Fruit fly (Drosophila melanogaster) whole organism, embryonic: ENCODE measurements around the gene CG8312.
A peak's percentile ranks its signal among the peaks of the same experiment; 100 is the strongest.

Experiments
- Atf-2 ChIP-seq: fragments of 200-800 bp; sonication (Bioruptor generic); optimal IDR thresholded peaks from 2 replicates; lab custom pipeline; 2016; ENCODE audit warnings: missing biosample characterization, missing genetic modification characterization
- Blimp-1 ChIP-seq: fragments of 200-800 bp; sonication (Bioruptor generic); optimal IDR thresholded peaks from 3 replicates; lab custom pipeline; 2018; ENCODE audit warnings: missing biosample characterization, missing genetic modification characterization, mild to moderate bottlenecking, moderate library complexity, missing genetic modification reagents
- CG1024 ChIP-seq: fragments of 200-800 bp; sonication (Bioruptor generic); IDR thresholded peaks from 2 replicates; pipeline ENCODE4 v1.3.6; 2022; ENCODE audit warnings: missing biosample characterization, missing genetic modification characterization
- CG10543 ChIP-seq: fragments of 200-800 bp; sonication (Bioruptor generic); optimal IDR thresholded peaks from 3 replicates; lab custom pipeline; 2017; ENCODE audit warnings: missing biosample characterization, mild to moderate bottlenecking, missing genetic modification characterization, moderate library complexity
- CG13287 ChIP-seq: fragments of 200-800 bp; sonication (Bioruptor generic); IDR thresholded peaks from 2 replicates; pipeline ENCODE4 v1.3.6; 2022; ENCODE audit warnings: missing biosample characterization, missing genetic modification characterization; ENCODE audit not compliant: partially characterized antibody
- CG15269 ChIP-seq: fragments of 200-800 bp; sonication (Bioruptor generic); optimal IDR thresholded peaks from 2 replicates; lab custom pipeline; 2018; ENCODE audit warnings: missing biosample characterization, mild to moderate bottlenecking, missing genetic modification characterization, moderate library complexity
- CG1529 ChIP-seq: fragments of 200-800 bp; sonication (Bioruptor generic); optimal IDR thresholded peaks from 3 replicates; lab custom pipeline; 2018; ENCODE audit warnings: missing biosample characterization, missing genetic modification characterization
- CG16815 ChIP-seq: fragments of 200-800 bp; sonication (Bioruptor generic); optimal IDR thresholded peaks from 3 replicates; lab custom pipeline; 2017; ENCODE audit warnings: missing biosample characterization, mild to moderate bottlenecking, missing genetic modification characterization
- CG17802 ChIP-seq: fragments of 200-800 bp; sonication (Bioruptor generic); optimal IDR thresholded peaks from 2 replicates; lab custom pipeline; 2018; ENCODE audit warnings: missing biosample characterization, mild to moderate bottlenecking, missing genetic modification characterization, moderate library complexity
- CG17829 ChIP-seq: fragments of 200-800 bp; optimal IDR thresholded peaks from 2 replicates; lab custom pipeline; 2019; ENCODE audit warnings: missing biosample characterization, mild to moderate bottlenecking, missing genetic modification characterization, moderate library complexity
- CG2116 ChIP-seq: fragments of 200-800 bp; sonication (Bioruptor generic); optimal IDR thresholded peaks from 3 replicates; lab custom pipeline; 2018; ENCODE audit warnings: missing biosample characterization, mild to moderate bottlenecking, missing genetic modification characterization
- CG2199 ChIP-seq: fragments of 200-800 bp; sonication (Bioruptor generic); IDR thresholded peaks from 3 replicates; pipeline ENCODE4 v1.3.6; 2022; ENCODE audit warnings: missing biosample characterization, missing genetic modification characterization
- CG30020 ChIP-seq: fragments of 200-800 bp; optimal IDR thresholded peaks from 2 replicates; lab custom pipeline; 2019; ENCODE audit warnings: missing biosample characterization, mild to moderate bottlenecking, missing genetic modification characterization, moderate library complexity
- CG31441 ChIP-seq: fragments of 200-800 bp; sonication (Bioruptor generic); IDR thresholded peaks from 2 replicates; pipeline ENCODE4 v1.3.6; 2022; ENCODE audit warnings: missing biosample characterization, missing genetic modification characterization
- CG32767 ChIP-seq: fragments of 200-800 bp; sonication (Bioruptor generic); IDR thresholded peaks from 2 replicates; pipeline ENCODE4 v1.3.6; 2022; ENCODE audit warnings: missing biosample characterization, missing genetic modification characterization
- CG3407 ChIP-seq: fragments of 200-800 bp; sonication (Bioruptor generic); optimal IDR thresholded peaks from 2 replicates; lab custom pipeline; 2018; ENCODE audit warnings: missing biosample characterization, mild to moderate bottlenecking, missing genetic modification characterization
- CG43689 ChIP-seq: fragments of 200-800 bp; sonication (Bioruptor generic); IDR thresholded peaks from 2 replicates; pipeline ENCODE4 v1.3.6; 2022; ENCODE audit warnings: missing biosample characterization, missing genetic modification characterization
- CG5953 ChIP-seq: fragments of 200-800 bp; sonication (Bioruptor generic); IDR thresholded peaks from 2 replicates; pipeline ENCODE4 v1.3.6; 2022; ENCODE audit warnings: missing biosample characterization, missing genetic modification characterization
- CG6254 ChIP-seq: fragments of 200-800 bp; sonication (Bioruptor generic); optimal IDR thresholded peaks from 3 replicates; lab custom pipeline; 2017; ENCODE audit warnings: mild to moderate bottlenecking, missing biosample characterization, missing genetic modification reagents, missing genetic modification characterization
- CG6654 ChIP-seq: fragments of 200-800 bp; sonication (Bioruptor generic); optimal IDR thresholded peaks from 2 replicates; lab custom pipeline; 2017; ENCODE audit warnings: missing biosample characterization, mild to moderate bottlenecking, missing genetic modification characterization
- CTCF ChIP-seq: fragments of 200-800 bp; sonication (Bioruptor generic); optimal IDR thresholded peaks from 2 replicates; lab custom pipeline; 2017; ENCODE audit warnings: missing biosample characterization, mild to moderate bottlenecking, missing genetic modification characterization, moderate library complexity
- Camta ChIP-seq: fragments of 200-800 bp; sonication (Bioruptor generic); optimal IDR thresholded peaks from 2 replicates; lab custom pipeline; 2016; ENCODE audit warnings: missing biosample characterization, missing genetic modification characterization
- Dp ChIP-seq: fragments of 200-800 bp; sonication (Bioruptor generic); optimal IDR thresholded peaks from 2 replicates; lab custom pipeline; 2018; ENCODE audit warnings: missing biosample characterization, mild to moderate bottlenecking, missing genetic modification characterization, moderate library complexity
- ERR ChIP-seq: fragments of 200-800 bp; sonication (Bioruptor generic); optimal IDR thresholded peaks from 2 replicates; lab custom pipeline; 2016; ENCODE audit warnings: missing biosample characterization, missing genetic modification characterization
- Med ChIP-seq: fragments of 200-800 bp; sonication (Bioruptor generic); peaks from one replicate; lab custom pipeline; 2016; ENCODE audit warnings: missing biosample characterization, missing genetic modification characterization, mild to moderate bottlenecking, inconsistent platforms, moderate library complexity
- Sin3A ChIP-seq: fragments of >200 bp; optimal IDR thresholded peaks from 2 replicates; lab custom pipeline; 2018
- Sox102F ChIP-seq: fragments of 200-800 bp; sonication (Bioruptor generic); optimal IDR thresholded peaks from 2 replicates; lab custom pipeline; 2018; ENCODE audit warnings: missing biosample characterization, mild to moderate bottlenecking, missing genetic modification characterization, moderate library complexity
- Vsx1 ChIP-seq: fragments of 200-800 bp; sonication (Bioruptor generic); optimal IDR thresholded peaks from 2 replicates; lab custom pipeline; 2017; ENCODE audit warnings: missing biosample characterization, mild to moderate bottlenecking, missing genetic modification characterization, missing genetic modification reagents
- aop ChIP-seq: fragments of 200-800 bp; sonication (Bioruptor generic); IDR thresholded peaks from 2 replicates; pipeline ENCODE4 v1.3.6; 2022; ENCODE audit warnings: missing biosample characterization, missing genetic modification characterization
- ato ChIP-seq: fragments of 200-800 bp; sonication (Bioruptor generic); IDR thresholded peaks from 2 replicates; pipeline ENCODE4 v1.3.6; 2022; ENCODE audit warnings: missing biosample characterization, missing genetic modification characterization; ENCODE audit not compliant: partially characterized antibody
- bbx ChIP-seq: fragments of 200-800 bp; sonication (Bioruptor generic); IDR thresholded peaks from 2 replicates; pipeline ENCODE4 v1.3.6; 2022; ENCODE audit warnings: missing biosample characterization, missing genetic modification characterization; ENCODE audit not compliant: partially characterized antibody
- chinmo ChIP-seq: fragments of 200-800 bp; sonication (Bioruptor generic); IDR thresholded peaks from 4 replicates; pipeline ENCODE4 v1.3.6; 2022; ENCODE audit warnings: missing biosample characterization, missing genetic modification characterization; ENCODE audit not compliant: partially characterized antibody
- crc ChIP-seq: fragments of 200-800 bp; sonication (Bioruptor generic); optimal IDR thresholded peaks from 2 replicates; lab custom pipeline; 2016; ENCODE audit warnings: missing biosample characterization, missing genetic modification characterization
- dimm ChIP-seq: fragments of 200-800 bp; sonication (Bioruptor generic); IDR thresholded peaks from 2 replicates; pipeline ENCODE4 v1.3.6; 2022; ENCODE audit warnings: missing biosample characterization, missing genetic modification characterization
- dmrt99B ChIP-seq: fragments of 200-800 bp; sonication (Bioruptor generic); optimal IDR thresholded peaks from 2 replicates; lab custom pipeline; 2018; ENCODE audit warnings: missing biosample characterization, mild to moderate bottlenecking, missing genetic modification characterization, moderate library complexity
- ems ChIP-seq: fragments of 200-800 bp; sonication (Bioruptor generic); optimal IDR thresholded peaks from 3 replicates; lab custom pipeline; 2016; ENCODE audit warnings: missing biosample characterization, missing genetic modification characterization
- gro ChIP-seq: fragments of 200-800 bp; sonication (Bioruptor generic); optimal IDR thresholded peaks from 2 replicates; lab custom pipeline; 2016; ENCODE audit warnings: missing biosample characterization, missing genetic modification characterization
- ham ChIP-seq: fragments of 200-800 bp; sonication (Bioruptor generic); IDR thresholded peaks from 2 replicates; pipeline ENCODE4 v1.3.6; 2022; ENCODE audit warnings: missing biosample characterization, missing genetic modification characterization
- lola ChIP-seq, 3 experiments: fragments of >200 bp in 2 of 3; fragments of 200-800 bp in 1 of 3; sonication (Bioruptor generic) in 1 of 3; optimal IDR thresholded peaks; 2 replicates each; lab custom pipeline; 2017 to 2019; ENCODE audit warnings: missing biosample characterization in 3 of 3, missing genetic modification characterization in 3 of 3, mild to moderate bottlenecking in 1 of 3, moderate library complexity in 1 of 3
- luna ChIP-seq: fragments of 200-800 bp; sonication (Bioruptor generic); optimal IDR thresholded peaks from 2 replicates; lab custom pipeline; 2016; ENCODE audit warnings: missing biosample characterization, missing genetic modification characterization
- org-1 ChIP-seq: fragments of 200-800 bp; sonication (Bioruptor generic); optimal IDR thresholded peaks from 2 replicates; lab custom pipeline; 2017; ENCODE audit warnings: missing biosample characterization, missing genetic modification characterization
- otp ChIP-seq: fragments of 200-800 bp; sonication (Bioruptor generic); IDR thresholded peaks from 3 replicates; pipeline ENCODE4, ENCODE4 v1.3.6; 2022; ENCODE audit warnings: missing biosample characterization, missing genetic modification characterization
- schlank ChIP-seq: fragments of 200-800 bp; sonication (Bioruptor generic); optimal IDR thresholded peaks from 2 replicates; lab custom pipeline; 2018; ENCODE audit warnings: missing biosample characterization, mild to moderate bottlenecking, missing genetic modification characterization
- sd ChIP-seq: fragments of 200-800 bp; sonication (Bioruptor generic); optimal IDR thresholded peaks from 3 replicates; lab custom pipeline; 2018; ENCODE audit warnings: missing biosample characterization, mild to moderate bottlenecking, missing genetic modification characterization, moderate library complexity
- shn ChIP-seq: fragments of 200-800 bp; sonication (Bioruptor generic); optimal IDR thresholded peaks from 3 replicates; lab custom pipeline; 2016; ENCODE audit warnings: missing biosample characterization, missing genetic modification characterization
- sima ChIP-seq: fragments of 200-800 bp; sonication (Bioruptor generic); optimal IDR thresholded peaks from 2 replicates; lab custom pipeline; 2016; ENCODE audit warnings: missing biosample characterization, missing genetic modification characterization
- sna ChIP-seq: fragments of 200-800 bp; sonication (Bioruptor generic); IDR thresholded peaks from 2 replicates; pipeline ENCODE4 v1.3.6; 2022; ENCODE audit warnings: missing biosample characterization, missing genetic modification characterization; ENCODE audit not compliant: partially characterized antibody
- so ChIP-seq: fragments of 200-800 bp; sonication (Bioruptor generic); IDR thresholded peaks from 3 replicates; pipeline ENCODE4 v1.3.6; 2022; ENCODE audit warnings: missing biosample characterization, missing genetic modification characterization
- ttk ChIP-seq: fragments of 200-800 bp; sonication (Bioruptor generic); IDR thresholded peaks from 2 replicates; pipeline ENCODE4 v2.1.2; 2022; ENCODE audit warnings: missing biosample characterization, missing genetic modification characterization
- vfl ChIP-seq: fragments of 200-800 bp; sonication (Bioruptor generic); optimal IDR thresholded peaks from 2 replicates; lab custom pipeline; 2016; ENCODE audit warnings: missing biosample characterization, missing genetic modification characterization
- wek ChIP-seq: fragments of 200-800 bp; sonication (Bioruptor generic); optimal IDR thresholded peaks from 3 replicates; lab custom pipeline; 2018; ENCODE audit warnings: missing biosample characterization, mild to moderate bottlenecking, missing genetic modification characterization, moderate library complexity

CG8312 gene

dm6 chr3R:9590952-9591532, at the start of gene CG8312, which contains the start of gene bocks (continued):
- TF ChIP-seq CG32767 (GFP tag; lab: Robert Waterston, UW) (no peak), CG1529 (GFP tag; lab: Kevin White, UChicago) (no peak), Sox102F (GFP tag; lab: Kevin White, UChicago) (no peak), dimm (GFP tag; lab: Robert Waterston, UW) (no peak), CG3407 (no peak), CG43689 (GFP tag; lab: Robert Waterston, UW) (no peak), Vsx1 (GFP tag; lab: Kevin White, UChicago) (no peak), so (GFP tag; lab: Robert Waterston, UW) (no peak), org-1 (no peak), CG1024 (GFP tag; lab: Robert Waterston, UW) (no peak), gro (GFP tag; lab: Kevin White, UChicago) (peak; percentile 69), CG30020 (tag; lab: Kevin White, UChicago) (peak; percentile 45), Dp (GFP tag; lab: Kevin White, UChicago) (peak; percentile 67), sna (GFP tag; lab: Robert Waterston, UW) (no peak), sima (no peak), Med (GFP tag; lab: Kevin White, UChicago) (peak; percentile 94), Camta (peak; percentile 57), CTCF (GFP tag; lab: Kevin White, UChicago) (no peak), CG17802 (no peak), ems (GFP tag; lab: Kevin White, UChicago) (peak; percentile 65), otp (GFP tag; lab: Robert Waterston, UW) (no peak), sd (tag; lab: Kevin White, UChicago) (peak; percentile 57), schlank (tag; lab: Kevin White, UChicago) (no peak), Sin3A (peak; percentile 99), CG5953 (GFP tag; lab: Robert Waterston, UW) (no peak), CG13287 (GFP tag; lab: Robert Waterston, UW) (no peak), CG15269 (peak; percentile 1), CG2116 (GFP tag; lab: Kevin White, UChicago) (peak; percentile 92), ERR (GFP tag; lab: Kevin White, UChicago) (peak; percentile 80), crc (GFP tag; lab: Kevin White, UChicago) (peak; percentile 14), luna (GFP tag; lab: Kevin White, UChicago) (no peak), CG17829 (tag; lab: Kevin White, UChicago) (peak; percentile 63), dmrt99B (tag; lab: Kevin White, UChicago) (no peak), Atf-2 (peak; percentile 51), CG6654 (GFP tag; lab: Kevin White, UChicago) (no peak), aop (no peak), ato (GFP tag; lab: Robert Waterston, UW) (no peak), vfl (GFP tag; lab: Kevin White, UChicago) (no peak), bbx (GFP tag; lab: Robert Waterston, UW) (no peak), shn (peak; percentile 16), CG10543 (peak; percentile 67), CG31441 (GFP tag; lab: Robert Waterston, UW) (no peak), CG16815 (GFP tag; lab: Kevin White, UChicago) (no peak), CG2199 (no peak), ttk (no peak), lola (GFP tag; optimal IDR thresholded peaks at IDR 0.05; lab: Kevin White, UChicago) (peak in 1 of 3 experiments; percentile 30), ham (no peak), Blimp-1 (GFP tag; lab: Kevin White, UChicago) (peak; percentile 22), chinmo (GFP tag; lab: Robert Waterston, UW) (no peak), wek (GFP tag; lab: Kevin White, UChicago) (no peak), CG6254 (no peak)
